Fruit fly (Drosophila melanogaster): Measurements from ENCODE around the gene Archease.

Archease gene

dm6 chr3R:21635975-21636678, 26.6 kb downstream of the Archease start (continued):
- TF ChIP-seq Adf1 (GFP tag; IDR thresholded peaks at IDR 0.05) (peak; percentile 46; the same call in 1 of the 2 replicates), gem (tag; optimal IDR thresholded peaks at IDR 0.05) (peak; percentile 11), Awh (GFP tag; IDR thresholded peaks at IDR 0.05) (no peak), wek (GFP tag; optimal IDR thresholded peaks at IDR 0.05) (no peak), so (GFP tag; IDR thresholded peaks at IDR 0.05) (no peak), Oli (tag; optimal IDR thresholded peaks at IDR 0.05) (no peak), CG2199 (GFP tag; IDR thresholded peaks at IDR 0.05) (0 out of 3 replicates have a peak, but pooled peaks have one; percentile 17), CG6813 (GFP tag; optimal IDR thresholded peaks at IDR 0.05) (no peak), CG6254 (GFP tag; optimal IDR thresholded peaks at IDR 0.05) (no peak), CG18619 (GFP tag; optimal IDR thresholded peaks at IDR 0.05) (no peak), CG10979 (tag; optimal IDR thresholded peaks at IDR 0.05) (peak; percentile 36), ems (GFP tag; optimal IDR thresholded peaks at IDR 0.05) (no peak), salm (tag; optimal IDR thresholded peaks at IDR 0.05) (no peak), Chrac-16 (GFP tag; optimal IDR thresholded peaks at IDR 0.05) (no peak), CG3838 (GFP tag; optimal IDR thresholded peaks at IDR 0.05) (no peak), row (GFP tag; IDR thresholded peaks at IDR 0.05) (0 out of 3 replicates have a peak, but pooled peaks have one; percentile 13), Dref (GFP tag; IDR thresholded peaks at IDR 0.05) (no peak), Tbp (GFP tag; optimal IDR thresholded peaks at IDR 0.05) (no peak), BEAF-32 (GFP tag; optimal IDR thresholded peaks at IDR 0.05) (no peak), CG3407 (GFP tag; optimal IDR thresholded peaks at IDR 0.05) (no peak), CG13894 (tag; optimal IDR thresholded peaks at IDR 0.05) (peak; percentile 8), sd (tag; optimal IDR thresholded peaks at IDR 0.05) (peak; percentile 19), CG12391 (tag; optimal IDR thresholded peaks at IDR 0.05) (peak; percentile 1), sens (GFP tag) (peak; percentile 30)

dm6 chr3R:21635181-21635580, 27.6 kb downstream of the Archease start:
- no peak for TF ChIP-seq nerfin-2 (GFP tag; IDR thresholded peaks at IDR 0.05; ENCODE audit: partially characterized antibody)
- TF ChIP-seq CG18599 (GFP tag; optimal IDR thresholded peaks at IDR 0.05), result peak; percentile 37
- TF ChIP-seq CG8290 (GFP tag; optimal IDR thresholded peaks at IDR 0.05), result no peak
- peak in 1 of 2 experiments; percentile 13 for TF ChIP-seq CG8290 (tag; optimal IDR thresholded peaks at IDR 0.05)
- TF ChIP-seq Med (GFP tag), result peak; percentile 25
- TF ChIP-seq Optix (GFP tag; IDR thresholded peaks at IDR 0.05), result no peak
- peak; percentile 41 for TF ChIP-seq twi (tag; optimal IDR thresholded peaks at IDR 0.05)
- no peak for TF ChIP-seq D19A (tag; optimal IDR thresholded peaks at IDR 0.05)
- no peak for TF ChIP-seq CG9727 (GFP tag; optimal IDR thresholded peaks at IDR 0.05)
- no peak for TF ChIP-seq CG4282 (GFP tag; optimal IDR thresholded peaks at IDR 0.05)
- TF ChIP-seq CG10321 (GFP tag; IDR thresholded peaks at IDR 0.05), result no peak
- TF ChIP-seq Hmr (GFP tag; optimal IDR thresholded peaks at IDR 0.05), result peak; percentile 9
- TF ChIP-seq CG13894 (tag; optimal IDR thresholded peaks at IDR 0.05), result no peak
- TF ChIP-seq Dek (tag; optimal IDR thresholded peaks at IDR 0.05), result peak; percentile 4
- TF ChIP-seq CG17385 (GFP tag; optimal IDR thresholded peaks at IDR 0.05), result no peak
- TF ChIP-seq CG15479 (GFP tag; optimal IDR thresholded peaks at IDR 0.05), result peak; percentile 16
- peak; percentile 1 for TF ChIP-seq Fer1 (GFP tag; optimal IDR thresholded peaks at IDR 0.05)
- TF ChIP-seq sqz (GFP tag; optimal IDR thresholded peaks at IDR 0.05), result no peak
- peak; percentile 36 for TF ChIP-seq ATbp (GFP tag; optimal IDR thresholded peaks at IDR 0.05)
- TF ChIP-seq ab (GFP tag; optimal IDR thresholded peaks at IDR 0.05), result no peak
- 0 out of 3 replicates have a peak, but pooled peaks have one; percentile 29 for TF ChIP-seq gce (GFP tag; IDR thresholded peaks at IDR 0.05)
- no peak for TF ChIP-seq mirr (GFP tag; optimal IDR thresholded peaks at IDR 0.05)
- TF ChIP-seq HLH3B (GFP tag; IDR thresholded peaks at IDR 0.05), result 0 out of 2 replicates have a peak, but pooled peaks have one; percentile 12
- TF ChIP-seq lab (GFP tag; optimal IDR thresholded peaks at IDR 0.05), result peak; percentile 33
- peak in 1 of 2 experiments; percentile 58 for TF ChIP-seq tll (GFP tag; optimal IDR thresholded peaks at IDR 0.05)
- TF ChIP-seq Camta (GFP tag; optimal IDR thresholded peaks at IDR 0.05), result no peak
- no peak for TF ChIP-seq maf-S (GFP tag; optimal IDR thresholded peaks at IDR 0.05)
